Worm (Caenorhabditis elegans): ENCODE results near the gene ZK180.7.

DNA sequence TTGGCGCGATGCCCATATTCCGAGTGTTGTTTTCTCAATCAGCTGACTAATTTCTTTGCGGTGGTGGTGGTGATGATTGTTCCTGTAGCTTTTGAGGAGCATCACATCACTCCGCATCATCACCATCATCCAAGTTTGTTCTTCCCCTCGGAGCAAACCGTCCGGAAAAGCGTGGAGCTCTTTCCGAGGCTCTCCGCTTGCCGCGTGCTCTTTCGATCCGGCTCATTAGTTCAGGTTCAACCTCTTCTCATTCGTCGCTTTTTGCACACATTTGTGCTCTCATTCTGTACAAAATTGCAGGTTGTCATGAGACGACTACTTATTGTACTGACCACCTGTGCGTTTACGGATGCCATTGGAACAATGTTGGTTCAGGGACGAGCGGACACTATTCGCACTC is 25.2 kb upstream of the ZK180.7 start, which contains the start of gene M01H9.5:
- no peak for TF ChIP-seq fax-1 (tag; optimal IDR thresholded peaks at IDR 0.05)
- TF ChIP-seq tbx-2 (tag; optimal IDR thresholded peaks at IDR 0.05), result no peak
- TF ChIP-seq eyg-1 (tag; optimal IDR thresholded peaks at IDR 0.05), result no peak
- TF ChIP-seq C38D4.7 (GFP tag; optimal IDR thresholded peaks at IDR 0.05), result no peak
- TF ChIP-seq pha-4 (tag; optimal IDR thresholded peaks at IDR 0.05), result no peak
- TF ChIP-seq ama-1 (optimal IDR thresholded peaks at IDR 0.05), result no peak
- no peak for TF ChIP-seq hlh-30 (tag; optimal IDR thresholded peaks at IDR 0.05; ENCODE audit: insufficient read depth)
- TF ChIP-seq C08G9.2 (tag; optimal IDR thresholded peaks at IDR 0.05), result no peak
- no peak for TF ChIP-seq unc-55 (GFP tag; optimal IDR thresholded peaks at IDR 0.05)
